Worm (Caenorhabditis elegans) whole organism, midembryonic: ENCODE results near the gene perm-4.

Experiments used
- flt-1 ChIP-seq: fragments of 200-800 bp; sonication (Bioruptor generic); IDR thresholded peaks from 2 replicates; pipeline ENCODE4 v1.3.6; 2022; ENCODE audit warnings: missing genetic modification characterization, missing compliant biosample characterization
- klf-2 ChIP-seq: fragments of 200-800 bp; sonication (Bioruptor generic); conservative IDR thresholded peaks from 2 replicates; pipeline ENCODE4 v1.3.6; 2022; ENCODE audit warnings: missing genetic modification reagents, missing genetic modification characterization, missing compliant biosample characterization
- tab-1 ChIP-seq: fragments of 200-800 bp; sonication (Bioruptor generic); IDR thresholded peaks from 2 replicates; pipeline ENCODE4 v1.3.6; 2022; ENCODE audit warnings: missing genetic modification characterization, missing compliant biosample characterization
- ztf-23 ChIP-seq: fragments of 200-800 bp; sonication (Bioruptor generic); IDR thresholded peaks from 2 replicates; pipeline ENCODE4 v1.3.6; 2022; ENCODE audit warnings: missing genetic modification reagents, missing genetic modification characterization, missing compliant biosample characterization
- ztf-29 ChIP-seq: fragments of 200-800 bp; sonication (Bioruptor generic); IDR thresholded peaks from 2 replicates; pipeline ENCODE4 v1.3.6; 2022; ENCODE audit warnings: missing genetic modification reagents, missing genetic modification characterization, missing compliant biosample characterization

- TF ChIP-seq ztf-23 (no peak), tab-1 (no peak), flt-1 (no peak), ztf-29 (GFP tag; lab: Robert Waterston, UW) (no peak), klf-2 (GFP tag; lab: Robert Waterston, UW) (no peak)
These were observed 16.9 kb downstream of the perm-4 start for ce11 chrIV:1108030-1108429.
